Worm (Caenorhabditis elegans): ENCODE measurements around the gene lipl-1.

The lipl-1 gene

DNA sequence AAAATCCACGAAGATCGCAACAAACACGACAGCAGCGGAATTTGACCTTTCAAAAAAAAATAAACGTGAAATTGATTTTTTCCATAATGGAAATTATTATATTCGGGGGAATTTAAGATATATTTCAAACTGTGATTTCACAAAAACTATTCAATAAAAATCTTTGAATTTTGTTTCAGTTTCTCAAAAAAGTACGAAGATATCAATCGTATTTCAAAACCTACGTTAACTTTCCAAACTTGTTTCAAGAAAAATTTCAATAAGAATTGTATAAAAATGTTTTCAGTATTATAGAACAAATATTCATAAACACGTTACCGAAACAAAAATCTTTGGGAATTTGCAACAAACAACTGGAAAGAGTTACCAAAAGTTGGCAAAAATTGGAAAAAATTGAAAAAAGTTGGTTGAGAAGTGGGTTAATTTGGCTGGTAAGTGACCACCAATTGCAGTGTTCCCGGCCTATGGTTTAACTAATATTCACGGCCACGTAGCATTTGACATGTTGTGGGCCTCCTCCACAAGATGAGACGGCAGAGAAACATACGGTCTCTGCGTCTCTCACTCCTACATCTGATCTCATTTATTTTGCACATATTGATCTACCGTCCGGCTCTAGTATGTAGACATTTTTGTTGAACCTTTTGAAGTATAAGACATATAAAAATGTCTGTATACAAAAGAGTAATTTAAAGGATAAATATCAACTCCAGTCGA, 31.2 kb downstream of the lipl-1 start, which contains the start of the genes T16G1.9 and T16G1.18 (continued):
- TF ChIP-seq lin-13 (GFP tag; optimal IDR thresholded peaks at IDR 0.05) (peak; percentile 50), Y48G9A.11 (GFP tag; IDR thresholded peaks at IDR 0.05) (no peak), unc-62 (GFP tag; optimal IDR thresholded peaks at IDR 0.05 in 1 of 2) (peak in 1 of 2 experiments; percentile 94), unc-62 (tag; optimal IDR thresholded peaks at IDR 0.05) (no peak), mes-2 (tag; optimal IDR thresholded peaks at IDR 0.05; ENCODE audit: poor library complexity, severe bottlenecking) (peak; percentile 80), tra-1 (GFP tag; IDR thresholded peaks at IDR 0.05) (no peak), nhr-28 (tag; optimal IDR thresholded peaks at IDR 0.05) (peak; percentile 34), mxl-3 (GFP tag; optimal IDR thresholded peaks at IDR 0.05) (peak; percentile 45)

DNA sequence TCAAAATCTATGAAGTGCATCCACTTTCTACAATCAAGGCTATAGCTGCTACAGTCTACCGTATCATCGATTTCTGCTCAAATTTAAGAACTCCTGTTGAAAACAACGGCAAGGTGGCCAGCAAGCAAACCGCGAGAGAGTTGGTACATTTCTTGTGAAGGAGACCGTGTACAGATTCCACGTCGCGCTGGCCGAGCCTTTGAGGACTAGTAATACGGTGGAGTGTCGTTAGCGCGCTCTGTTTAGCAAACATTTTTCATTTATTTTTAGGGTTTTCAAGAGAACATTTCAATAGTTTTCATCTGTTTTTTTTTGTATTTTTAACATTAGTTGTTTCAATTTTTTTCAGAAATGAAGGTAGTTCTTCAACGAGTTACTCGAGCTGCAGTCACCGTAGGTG, 32.5 kb downstream of the lipl-1 start, which contains the start of gene pqn-68:
TSS of gene pqn-68 (plus strand) at position 350 of the 400 bp plus-strand sequence.
- peak; percentile 71 for TF ChIP-seq aha-1 (tag)
- TF ChIP-seq mes-2 (tag; optimal IDR thresholded peaks at IDR 0.05; ENCODE audit: poor library complexity, severe bottlenecking), result peak; percentile 85
- TF ChIP-seq fkh-10 (GFP tag; optimal IDR thresholded peaks at IDR 0.05), result no peak
- peak; percentile 8 for TF ChIP-seq hlh-30 (tag; optimal IDR thresholded peaks at IDR 0.05; ENCODE audit: insufficient read depth)
- no peak for TF ChIP-seq dmd-9 (GFP tag; IDR thresholded peaks at IDR 0.05)
- TF ChIP-seq lsy-2 (tag; optimal IDR thresholded peaks at IDR 0.05), result peak in 1 of 2 experiments; percentile 55
- peak in 1 of 2 experiments; percentile 8 for TF ChIP-seq hif-1 (tag; optimal IDR thresholded peaks at IDR 0.05)
- peak; percentile 92 for TF ChIP-seq T20F7.1 (GFP tag; optimal IDR thresholded peaks at IDR 0.05)
- TF ChIP-seq daf-16 (GFP tag; optimal IDR thresholded peaks at IDR 0.05), result no peak
- peak; percentile 6 for TF ChIP-seq daf-16 (tag; optimal IDR thresholded peaks at IDR 0.05)
- peak; percentile 25 for TF ChIP-seq dpl-1 (GFP tag; optimal IDR thresholded peaks at IDR 0.05)
- peak; percentile 17 for TF ChIP-seq dve-1 (tag; optimal IDR thresholded peaks at IDR 0.05; ENCODE audit: insufficient read depth)
- peak; percentile 80 for TF ChIP-seq nhr-6 (tag; optimal IDR thresholded peaks at IDR 0.05)
- no peak for TF ChIP-seq lir-3 (tag; optimal IDR thresholded peaks at IDR 0.05)
- no peak for TF ChIP-seq F10B5.3 (tag; optimal IDR thresholded peaks at IDR 0.05)

DNA sequence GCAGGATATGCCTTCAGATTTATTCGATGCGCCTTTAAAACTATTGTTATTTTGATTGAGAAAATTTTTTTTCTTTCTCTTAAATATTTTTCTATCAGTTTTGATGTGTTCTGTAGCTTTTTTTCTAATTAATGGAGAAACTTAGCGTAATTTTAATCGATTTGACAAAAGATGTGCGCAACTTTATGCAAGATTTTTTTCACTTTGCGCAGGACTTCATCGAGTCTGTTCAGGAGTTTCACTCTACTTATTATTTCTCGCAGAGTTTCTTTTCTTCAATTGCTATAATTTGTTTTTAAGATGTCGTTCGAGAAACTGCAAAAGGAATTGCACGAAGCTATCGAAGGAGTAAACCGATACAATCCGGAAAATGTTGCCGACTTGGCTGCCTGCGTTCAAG, 33.9 kb downstream of the lipl-1 start, which contains the start of gene eif-3.K:
TSS of gene eif-3.K (plus strand) at position 301 of the 400 bp plus-strand sequence.
- TF ChIP-seq ctbp-1 (GFP tag; IDR thresholded peaks at IDR 0.05), result no peak
- TF ChIP-seq fos-1 (tag; optimal IDR thresholded peaks at IDR 0.05), result no peak
- TF ChIP-seq lsy-2 (tag; optimal IDR thresholded peaks at IDR 0.05), result no peak
- TF ChIP-seq unc-62 (GFP tag; optimal IDR thresholded peaks at IDR 0.05 in 1 of 2), result peak in 1 of 2 experiments; percentile 24
- TF ChIP-seq unc-62 (tag; optimal IDR thresholded peaks at IDR 0.05), result no peak
- TF ChIP-seq dpl-1 (GFP tag; optimal IDR thresholded peaks at IDR 0.05), result no peak
- no peak for TF ChIP-seq T26A8.4 (GFP tag; IDR thresholded peaks at IDR 0.05)

DNA sequence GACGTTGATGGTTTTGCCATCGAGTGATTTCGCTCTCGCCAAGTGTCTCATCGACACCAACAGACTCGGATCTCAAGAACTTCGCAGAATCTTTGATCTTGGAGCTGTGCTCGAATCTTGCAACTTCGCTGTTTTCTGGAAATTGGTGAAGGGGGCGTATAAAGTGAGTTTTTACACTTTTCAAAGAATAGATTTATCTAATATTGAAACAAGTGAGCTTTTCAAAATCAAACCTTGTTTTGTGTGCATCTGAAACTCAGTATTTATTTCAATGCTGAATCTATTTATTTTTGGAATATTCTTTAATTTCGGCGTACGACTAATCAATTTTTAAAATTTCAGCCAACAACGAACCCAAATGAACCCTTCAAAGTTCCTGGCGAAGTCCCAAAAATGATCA, 34.5 kb downstream of the lipl-1 start:
- TF ChIP-seq unc-62 (GFP tag; optimal IDR thresholded peaks at IDR 0.05 in 1 of 2) (peak in 1 of 2 experiments; percentile 77), unc-62 (tag; optimal IDR thresholded peaks at IDR 0.05) (no peak), aha-1 (tag) (peak; percentile 76), aly-2 (tag; optimal IDR thresholded peaks at IDR 0.05) (no peak)

DNA sequence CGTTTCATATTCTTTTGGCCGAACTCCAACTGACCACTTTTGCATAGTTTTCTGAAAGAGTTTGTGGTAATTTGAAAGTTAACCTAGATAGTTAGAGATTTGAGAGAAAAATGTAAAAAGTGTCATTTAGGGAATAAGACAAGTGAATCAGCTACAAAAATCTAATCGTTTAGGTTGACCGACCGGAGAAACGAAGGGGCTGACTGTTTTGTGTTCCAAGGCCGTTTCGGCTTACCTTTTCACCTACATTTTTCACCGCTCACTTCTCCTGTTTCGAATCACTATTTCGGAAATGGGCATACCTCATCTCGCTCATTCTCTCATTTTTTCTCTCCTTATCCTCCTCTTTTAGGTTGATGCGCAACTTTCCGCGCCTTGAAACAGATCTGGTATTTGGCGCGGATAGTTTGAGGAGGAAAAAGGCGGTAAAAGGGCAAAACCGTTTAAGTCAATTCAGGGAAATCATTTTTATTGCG, 41.3 kb downstream of the lipl-1 start, which contains the start of gene mpst-7:
TSS of gene mpst-7 (minus strand) at position 51 of the 476 bp plus-strand sequence.
- TF ChIP-seq F44E2.7 (GFP tag; IDR thresholded peaks at IDR 0.05) (no peak), nhr-28 (tag; optimal IDR thresholded peaks at IDR 0.05) (peak; percentile 12), unc-62 (GFP tag; optimal IDR thresholded peaks at IDR 0.05 in 1 of 2) (peak in 1 of 2 experiments; percentile 25), unc-62 (tag; optimal IDR thresholded peaks at IDR 0.05) (no peak), sdz-12 (GFP tag; optimal IDR thresholded peaks at IDR 0.05) (no peak), duxl-1 (tag; optimal IDR thresholded peaks at IDR 0.05; ENCODE audit: poor library complexity) (no peak), gei-8 (GFP tag; optimal IDR thresholded peaks at IDR 0.05) (no peak), ceh-32 (tag; optimal IDR thresholded peaks at IDR 0.05; ENCODE audit: poor library complexity) (no peak), ZK546.5 (tag; optimal IDR thresholded peaks at IDR 0.05) (no peak)
